Fruit fly (Drosophila melanogaster) whole organism, pupa: ENCODE results near the gene rt.

Source experiments
- CG10348 ChIP-seq: fragments of 200-800 bp; sonication (Bioruptor generic); IDR thresholded peaks from 2 replicates; pipeline ENCODE4 v1.3.6; 2022; ENCODE audit warnings: missing biosample characterization, missing genetic modification characterization
- CG12605 ChIP-seq: fragments of 200-800 bp; sonication (Bioruptor generic); IDR thresholded peaks from 2 replicates; pipeline ENCODE4 v1.3.6; 2022; ENCODE audit warnings: missing biosample characterization, missing genetic modification characterization
- CG13204 ChIP-seq: fragments of 200-800 bp; sonication (Bioruptor generic); optimal IDR thresholded peaks from 2 replicates; lab custom pipeline; 2018; ENCODE audit warnings: missing biosample characterization, mild to moderate bottlenecking, missing genetic modification characterization, moderate library complexity
- CG14655 ChIP-seq: fragments of 200-800 bp; sonication (Bioruptor generic); optimal IDR thresholded peaks from 3 replicates; lab custom pipeline; 2017; ENCODE audit warnings: mild to moderate bottlenecking, missing biosample characterization, missing genetic modification reagents, missing genetic modification characterization
- CG15710 ChIP-seq: fragments of 200-800 bp; sonication (Bioruptor generic); optimal IDR thresholded peaks from 2 replicates; lab custom pipeline; 2018; ENCODE audit warnings: missing biosample characterization, mild to moderate bottlenecking, missing genetic modification characterization, moderate library complexity
- CG17806 ChIP-seq: fragments of 200-800 bp; sonication (Bioruptor generic); optimal IDR thresholded peaks from 2 replicates; lab custom pipeline; 2018; ENCODE audit warnings: missing biosample characterization, mild to moderate bottlenecking, missing genetic modification characterization, moderate library complexity
- CG32121 ChIP-seq: fragments of 200-800 bp; sonication (Bioruptor generic); IDR thresholded peaks from 2 replicates; pipeline ENCODE4 v1.3.6; 2022; ENCODE audit warnings: missing biosample characterization, missing genetic modification characterization
- CG34367 ChIP-seq: fragments of 200-800 bp; sonication (Bioruptor generic); optimal IDR thresholded peaks from 2 replicates; lab custom pipeline; 2018; ENCODE audit warnings: missing biosample characterization, mild to moderate bottlenecking, missing genetic modification characterization
- CG4496 ChIP-seq: fragments of 200-800 bp; sonication (Bioruptor generic); IDR thresholded peaks from 3 replicates; pipeline ENCODE4 v1.3.6; 2022; ENCODE audit warnings: missing biosample characterization, missing genetic modification characterization
- CG8159 ChIP-seq: fragments of 200-800 bp; sonication (Bioruptor generic); optimal IDR thresholded peaks from 3 replicates; lab custom pipeline; 2018; ENCODE audit warnings: missing biosample characterization, mild to moderate bottlenecking, missing genetic modification characterization, moderate library complexity
- CG8301 ChIP-seq: fragments of 200-800 bp; sonication (Bioruptor generic); optimal IDR thresholded peaks from 2 replicates; lab custom pipeline; 2018; ENCODE audit warnings: missing biosample characterization, mild to moderate bottlenecking, missing genetic modification characterization
- CG9948 ChIP-seq: fragments of 200-800 bp; sonication (Bioruptor generic); optimal IDR thresholded peaks from 2 replicates; lab custom pipeline; 2018; ENCODE audit warnings: missing biosample characterization, mild to moderate bottlenecking, missing genetic modification characterization, moderate library complexity
- D1 ChIP-seq: fragments of 200-800 bp; sonication (Bioruptor generic); optimal IDR thresholded peaks from 2 replicates; lab custom pipeline; 2018; ENCODE audit warnings: missing biosample characterization, mild to moderate bottlenecking, missing genetic modification characterization, moderate library complexity
- EcR ChIP-seq: fragments of 200-800 bp; sonication (Bioruptor generic); optimal IDR thresholded peaks from 3 replicates; lab custom pipeline; 2019; ENCODE audit warnings: missing biosample characterization, missing genetic modification characterization, mild to moderate bottlenecking, moderate library complexity, missing genetic modification reagents
- Ets98B ChIP-seq: fragments of 200-800 bp; sonication (Bioruptor generic); IDR thresholded peaks from 2 replicates; pipeline ENCODE4 v1.3.6; 2022; ENCODE audit warnings: missing biosample characterization, missing genetic modification characterization
- Pif1A ChIP-seq: fragments of 200-800 bp; sonication (Bioruptor generic); optimal IDR thresholded peaks from 3 replicates; lab custom pipeline; 2016; ENCODE audit warnings: missing biosample characterization, missing genetic modification characterization
- Pif1B ChIP-seq: fragments of 200-800 bp; sonication (Bioruptor generic); optimal IDR thresholded peaks from 3 replicates; lab custom pipeline; 2016; ENCODE audit warnings: missing biosample characterization, missing genetic modification characterization
- Snoo ChIP-seq: fragments of 200-800 bp; sonication (Bioruptor generic); optimal IDR thresholded peaks from 3 replicates; lab custom pipeline; 2017; ENCODE audit warnings: missing biosample characterization, mild to moderate bottlenecking, missing genetic modification characterization, inconsistent platforms
- fd96Ca ChIP-seq: fragments of 200-800 bp; sonication (Bioruptor generic); IDR thresholded peaks from 3 replicates; pipeline ENCODE4 v1.3.6; 2022; ENCODE audit warnings: missing biosample characterization, missing genetic modification characterization
- gl ChIP-seq: fragments of 200-800 bp; sonication (Bioruptor generic); optimal IDR thresholded peaks from 2 replicates; lab custom pipeline; 2018; ENCODE audit warnings: missing biosample characterization, mild to moderate bottlenecking, missing genetic modification characterization
- rn ChIP-seq: fragments of 200-800 bp; sonication (Bioruptor generic); IDR thresholded peaks from 2 replicates; pipeline ENCODE4 v1.3.6; 2022; ENCODE audit warnings: missing biosample characterization, missing genetic modification characterization

The rt gene

DNA sequence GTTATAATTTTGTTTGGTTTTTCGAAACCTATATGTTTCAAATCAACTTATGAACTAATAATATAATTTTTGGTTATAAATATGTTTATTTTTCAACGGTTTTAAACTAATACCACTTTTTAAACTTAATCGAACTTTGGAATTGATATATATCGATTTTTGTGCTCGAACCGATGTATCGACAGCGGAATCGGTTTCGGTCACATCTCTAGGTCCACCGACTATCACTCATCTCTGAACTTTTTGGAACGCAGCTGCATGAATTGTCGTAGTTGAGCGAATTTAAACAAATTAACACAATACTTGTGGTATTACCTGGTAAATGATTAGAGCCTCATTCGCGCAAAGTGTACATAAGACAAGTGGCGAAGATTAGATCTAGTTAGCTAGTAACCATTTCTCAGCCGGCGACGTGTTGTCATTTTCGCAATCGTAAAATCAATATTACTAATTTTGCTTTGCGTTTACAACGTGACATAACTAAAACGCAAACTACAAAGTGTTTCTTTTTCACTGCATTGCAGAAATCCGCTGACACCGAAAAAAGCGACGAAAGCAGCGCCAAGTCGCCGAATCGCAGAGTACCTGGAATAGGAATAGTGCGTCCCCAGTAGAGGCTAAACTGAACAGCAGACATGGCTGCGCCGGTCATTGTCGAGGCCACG, 40.4 kb upstream of the rt start, which contains the start of gene Apt1:
Gene Apt1 (plus strand): TSS at position 219 of the 665 bp plus-strand sequence.
- peak; percentile 52; the same call in 2 of the 3 replicates for TF ChIP-seq CG4496 (GFP tag; lab: Robert Waterston, UW)
- no peak for TF ChIP-seq CG13204

DNA sequence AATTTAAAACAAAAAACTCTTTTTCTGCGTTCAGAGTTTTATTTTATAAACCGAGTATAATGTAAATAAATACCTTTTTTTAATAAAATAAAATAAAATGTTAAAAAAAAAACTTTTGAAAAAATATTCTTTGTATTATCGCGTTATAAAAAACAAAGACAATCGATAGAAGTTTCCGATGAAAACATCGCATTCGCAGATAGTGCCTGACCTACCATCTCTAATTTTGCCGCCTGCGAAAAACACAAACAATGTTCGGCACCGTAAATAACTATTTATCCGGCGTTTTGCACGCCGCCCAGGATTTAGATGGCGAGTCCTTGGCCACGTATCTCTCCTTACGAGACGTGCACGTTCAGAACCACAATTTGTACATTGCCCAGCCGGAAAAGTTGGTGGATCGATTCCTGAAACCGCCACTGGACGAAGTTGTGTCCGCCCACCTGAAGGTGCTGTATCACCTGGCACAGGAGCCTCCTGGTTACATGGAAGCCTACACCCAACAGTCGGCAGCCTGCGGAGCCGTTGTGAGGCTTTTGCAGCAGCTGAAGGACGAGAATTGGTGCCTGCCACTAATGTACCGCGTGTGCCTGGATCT, 38.8 kb upstream of the rt start, which contains the start of gene PCID2:
Gene PCID2 (plus strand): TSS at position 213 of the 598 bp plus-strand sequence.
- TF ChIP-seq CG34367 (tag; lab: Kevin White, UChicago) (no peak), D1 (tag; lab: Kevin White, UChicago) (no peak)

DNA sequence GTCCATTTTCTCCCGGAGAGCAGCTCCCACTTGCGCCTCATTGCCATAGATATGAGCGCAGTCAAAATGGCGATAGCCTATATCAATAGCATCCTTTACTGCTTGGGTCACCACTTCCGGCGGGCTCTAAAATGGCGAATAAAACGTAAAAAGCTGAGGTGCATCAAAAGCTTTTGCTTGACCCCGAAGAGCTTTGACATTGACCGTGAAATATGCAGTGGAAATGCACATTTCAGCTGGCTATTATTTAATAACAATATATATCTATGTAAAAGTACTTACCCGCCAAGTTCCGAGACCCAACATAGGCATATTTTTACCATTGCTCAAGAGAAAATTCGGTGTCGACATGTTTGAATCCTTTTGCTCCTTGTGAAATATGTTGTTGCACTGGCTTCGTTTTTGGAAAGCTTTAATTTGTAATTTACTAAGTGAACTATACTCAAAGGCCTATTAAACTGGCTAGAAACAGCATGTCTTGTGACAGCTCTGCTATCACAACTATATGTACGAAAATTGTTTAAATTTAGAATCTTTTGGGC, 38.1 kb upstream of the rt start, which contains the start of gene CG6083:
Gene CG6083 (minus strand): TSS at position 492 of the 542 bp plus-strand sequence.
- TF ChIP-seq CG4496 (GFP tag; lab: Robert Waterston, UW) (no peak), CG9948 (tag; lab: Kevin White, UChicago) (no peak), CG34367 (tag; lab: Kevin White, UChicago) (no peak), CG12605 (GFP tag; lab: Robert Waterston, UW) (no peak), EcR (GFP tag; lab: Kevin White, UChicago) (no peak), Pif1B (no peak), Pif1A (GFP tag; lab: Kevin White, UChicago) (no peak), Snoo (tag; lab: Kevin White, UChicago) (no peak), CG15710 (tag; lab: Kevin White, UChicago) (no peak), CG10348 (GFP tag; lab: Robert Waterston, UW) (no peak), CG8301 (tag; lab: Kevin White, UChicago) (no peak), fd96Ca (no peak)

DNA sequence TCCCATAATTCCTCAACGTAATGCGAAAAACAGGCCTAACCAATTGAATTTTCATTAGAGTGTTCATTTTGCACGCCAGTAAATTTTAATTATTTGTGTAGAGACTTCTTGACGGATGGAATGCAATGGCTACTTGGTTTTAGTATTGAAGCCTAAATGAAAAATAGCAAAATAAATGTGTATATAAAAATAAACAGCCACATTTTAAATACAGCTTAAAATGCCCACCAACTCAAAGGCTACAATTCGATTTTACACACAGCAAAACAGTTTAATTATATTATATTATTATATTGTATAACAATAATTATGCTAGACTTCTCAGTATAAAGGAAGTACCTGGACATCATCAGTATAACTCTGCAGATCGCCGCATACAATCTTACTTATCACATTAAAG, 36.7 kb upstream of the rt start, which contains the start of gene Akr1B:
Gene Akr1B (minus strand): TSS at position 101 of the 400 bp plus-strand sequence.
- TF ChIP-seq CG10348 (GFP tag; lab: Robert Waterston, UW): no peak
- no peak for TF ChIP-seq CG12605 (GFP tag; lab: Robert Waterston, UW)
- TF ChIP-seq CG8159 (tag; lab: Kevin White, UChicago): no peak
- no peak for TF ChIP-seq Ets98B (GFP tag; lab: Robert Waterston, UW)
- no peak for TF ChIP-seq CG32121 (GFP tag; lab: Robert Waterston, UW)
- TF ChIP-seq CG14655 (GFP tag; lab: Kevin White, UChicago): no peak
- no peak for TF ChIP-seq D1 (tag; lab: Kevin White, UChicago)
- TF ChIP-seq CG8301 (tag; lab: Kevin White, UChicago): no peak
- TF ChIP-seq fd96Ca: no peak
- TF ChIP-seq, all 21 proteins: peak for 0

DNA sequence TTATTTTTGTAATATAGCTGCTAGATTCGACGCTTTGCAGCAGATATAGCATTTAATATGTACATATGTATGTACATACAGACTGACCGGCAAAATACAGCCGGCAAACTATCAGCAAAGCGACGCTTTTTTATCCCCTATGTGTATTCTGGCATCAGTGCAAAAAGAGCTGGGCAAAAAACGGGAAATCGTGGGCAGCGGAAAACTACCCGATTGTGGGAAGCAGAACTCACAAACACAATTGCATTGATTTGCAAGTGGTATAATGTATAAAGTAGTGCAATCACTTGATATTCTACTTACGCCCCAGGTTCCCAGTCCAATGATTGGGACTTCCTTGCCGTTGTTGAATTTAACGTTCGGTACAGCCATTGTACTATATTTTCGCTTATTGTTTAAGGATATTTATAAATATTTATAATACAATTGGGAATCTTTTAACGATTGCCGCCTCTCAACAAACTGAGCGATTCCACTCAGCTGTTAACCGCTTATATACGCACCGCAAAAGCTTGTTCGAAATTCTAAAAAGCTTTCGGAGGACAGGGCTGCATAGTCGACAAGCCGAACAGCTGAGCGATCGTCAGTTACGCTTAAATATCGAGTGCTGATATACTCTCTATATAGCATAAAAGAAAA, 35.8 kb upstream of the rt start:
- TF ChIP-seq Pif1A (GFP tag; lab: Kevin White, UChicago) (peak; percentile 15), CG34367 (tag; lab: Kevin White, UChicago) (no peak), CG4496 (GFP tag; lab: Robert Waterston, UW) (peak; percentile 58; the same call in 1 of the 3 replicates), CG12605 (GFP tag; lab: Robert Waterston, UW) (no peak), CG17806 (tag; lab: Kevin White, UChicago) (no peak), CG15710 (tag; lab: Kevin White, UChicago) (peak; percentile 8), CG8301 (tag; lab: Kevin White, UChicago) (no peak), CG32121 (GFP tag; lab: Robert Waterston, UW) (no peak), CG14655 (GFP tag; lab: Kevin White, UChicago) (no peak), gl (tag; lab: Kevin White, UChicago) (no peak), rn (no peak), Pif1B (peak; percentile 36), CG8159 (tag; lab: Kevin White, UChicago) (no peak), CG10348 (GFP tag; lab: Robert Waterston, UW) (no peak), fd96Ca (no peak), CG13204 (no peak), Ets98B (GFP tag; lab: Robert Waterston, UW) (peak; percentile 34; the same call in 1 of the 2 replicates), Snoo (tag; lab: Kevin White, UChicago) (peak; percentile 1), EcR (GFP tag; lab: Kevin White, UChicago) (peak; percentile 44), D1 (tag; lab: Kevin White, UChicago) (no peak), CG9948 (tag; lab: Kevin White, UChicago) (no peak)

DNA sequence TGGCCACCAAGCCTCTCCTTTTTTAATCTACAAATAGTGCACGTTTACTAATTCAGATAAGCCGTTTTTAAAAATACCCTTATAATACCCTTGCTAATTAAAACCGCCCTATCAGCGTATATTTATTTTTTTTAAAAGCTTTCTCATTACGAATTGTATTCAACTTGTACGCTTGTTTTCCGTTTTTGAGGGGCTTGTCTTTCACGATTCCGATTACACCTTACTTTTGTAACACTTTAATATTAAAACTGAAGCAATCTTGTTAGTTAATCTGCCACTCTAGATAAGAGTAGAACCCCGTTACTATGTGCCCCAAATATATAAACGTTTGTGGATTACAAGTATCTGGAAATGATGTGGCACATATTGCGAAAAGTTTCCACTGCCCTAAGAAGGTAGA, 35.2 kb upstream of the rt start:
- TF ChIP-seq EcR (GFP tag; lab: Kevin White, UChicago): no peak
- TF ChIP-seq fd96Ca: no peak
- no peak for TF ChIP-seq CG14655 (GFP tag; lab: Kevin White, UChicago)
- TF ChIP-seq CG32121 (GFP tag; lab: Robert Waterston, UW): no peak
- no peak for TF ChIP-seq CG13204
- no peak for TF ChIP-seq CG17806 (tag; lab: Kevin White, UChicago)
- TF ChIP-seq CG12605 (GFP tag; lab: Robert Waterston, UW): no peak
- TF ChIP-seq Snoo (tag; lab: Kevin White, UChicago): no peak
- TF ChIP-seq CG34367 (tag; lab: Kevin White, UChicago): no peak
- TF ChIP-seq CG8159 (tag; lab: Kevin White, UChicago): no peak
- no peak for TF ChIP-seq rn
- TF ChIP-seq CG15710 (tag; lab: Kevin White, UChicago): no peak
